Worm (Caenorhabditis elegans): ENCODE results near the gene F44E2.10.

DNA sequence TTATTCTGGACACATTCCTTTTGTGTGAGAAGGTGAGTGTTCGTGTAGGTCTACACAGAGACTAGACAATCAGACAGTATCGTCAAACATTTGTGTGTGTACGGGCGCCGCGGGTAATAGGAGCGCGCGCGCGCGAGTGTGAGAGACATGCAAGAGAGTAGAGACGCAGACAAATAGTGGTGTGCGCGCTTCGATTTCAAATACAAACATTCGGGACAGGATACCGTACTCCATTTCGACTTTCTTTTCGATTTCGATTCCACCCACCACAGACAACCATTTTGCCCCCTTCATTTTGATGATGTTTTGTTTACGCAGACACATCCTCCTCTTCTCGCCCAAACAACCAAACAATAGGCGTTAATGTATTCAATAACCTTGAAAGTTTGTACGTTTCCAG is 36.1 kb downstream of the F44E2.10 start:
- TF ChIP-seq unc-62 (GFP tag; optimal IDR thresholded peaks at IDR 0.05) (no peak), nhr-28 (tag; optimal IDR thresholded peaks at IDR 0.05) (no peak), nhr-237 (tag; optimal IDR thresholded peaks at IDR 0.05) (peak; percentile 27), sptf-1 (tag; optimal IDR thresholded peaks at IDR 0.05) (peak; percentile 7), ham-2 (GFP tag; optimal IDR thresholded peaks at IDR 0.05) (peak; percentile 48), mep-1 (tag; optimal IDR thresholded peaks at IDR 0.05) (no peak), pha-4 (tag; optimal IDR thresholded peaks at IDR 0.05) (peak; percentile 90), elt-1 (tag; optimal IDR thresholded peaks at IDR 0.05; ENCODE audit: borderline replicate concordance, insufficient read depth) (no peak)
